Worm (Caenorhabditis elegans) whole organism, midembryonic: Measurements from ENCODE around the gene T19C4.5.

Experiments used
- T22C8.4 ChIP-seq: fragments of 200-800 bp; sonication (Bioruptor generic); IDR thresholded peaks from 2 replicates; pipeline ENCODE4 v1.3.6; 2022; ENCODE audit warnings: missing genetic modification characterization, missing compliant biosample characterization
- cog-1 ChIP-seq: sonication (generic microtip); optimal IDR thresholded peaks from 2 replicates; lab custom pipeline; 2016; ENCODE audit warnings: missing genetic modification characterization, missing compliant biosample characterization
- flt-1 ChIP-seq: fragments of 200-800 bp; sonication (Bioruptor generic); IDR thresholded peaks from 2 replicates; pipeline ENCODE4 v1.3.6; 2022; ENCODE audit warnings: missing genetic modification characterization, missing compliant biosample characterization
- klf-2 ChIP-seq: fragments of 200-800 bp; sonication (Bioruptor generic); conservative IDR thresholded peaks from 2 replicates; pipeline ENCODE4 v1.3.6; 2022; ENCODE audit warnings: missing genetic modification reagents, missing genetic modification characterization, missing compliant biosample characterization
- ref-1 ChIP-seq: fragments of 200-800 bp; sonication (Bioruptor generic); conservative IDR thresholded peaks from 2 replicates; pipeline ENCODE4 v1.3.6; 2022; ENCODE audit warnings: missing genetic modification reagents, missing genetic modification characterization, missing compliant biosample characterization

DNA sequence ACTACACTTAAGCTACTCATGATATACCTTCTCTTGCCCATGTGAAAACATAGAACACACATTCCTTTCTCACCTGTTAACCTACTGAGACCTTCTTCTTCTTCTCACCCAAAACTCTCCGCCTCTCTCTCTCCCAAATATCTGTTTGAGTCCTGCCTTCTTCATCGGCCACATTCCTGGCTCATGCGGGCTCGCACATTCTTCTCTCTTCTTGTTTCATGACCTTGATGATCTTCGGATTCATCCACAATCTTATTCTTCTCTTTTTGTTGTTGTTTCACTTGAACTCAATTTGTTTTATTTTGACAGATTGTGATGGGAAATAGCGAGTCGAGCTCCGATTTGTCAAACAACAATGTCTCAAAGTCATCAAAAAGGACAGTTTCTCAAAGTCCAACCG is at the start of gene T19C4.5:
- TF ChIP-seq flt-1 (no peak), klf-2 (GFP tag; lab: Robert Waterston, UW) (no peak), T22C8.4 (GFP tag; lab: Robert Waterston, UW) (no peak), cog-1 (no peak), ref-1 (GFP tag; lab: Robert Waterston, UW) (no peak)
